Fruit fly (Drosophila melanogaster) whole organism, embryonic: ENCODE results near the gene CG12081.

Experiments
- BEAF-32 ChIP-seq: fragments of 200-800 bp; sonication (Bioruptor generic); optimal IDR thresholded peaks from 3 replicates; lab custom pipeline; 2017; ENCODE audit warnings: missing biosample characterization, missing genetic modification characterization, mild to moderate bottlenecking, moderate library complexity, missing genetic modification reagents
- Bteb2 ChIP-seq: fragments of 200-800 bp; sonication (Bioruptor generic); optimal IDR thresholded peaks from 2 replicates; lab custom pipeline; 2016; ENCODE audit warnings: missing biosample characterization, missing genetic modification characterization
- C15 ChIP-seq: fragments of 200-800 bp; sonication (Bioruptor generic); IDR thresholded peaks from 3 replicates; pipeline ENCODE4 v1.3.6; 2022; ENCODE audit warnings: missing biosample characterization, missing genetic modification characterization
- CG10654 ChIP-seq: fragments of 200-800 bp; sonication (Bioruptor generic); optimal IDR thresholded peaks from 2 replicates; lab custom pipeline; 2016; ENCODE audit warnings: missing biosample characterization, missing genetic modification characterization
- CG10979 ChIP-seq: fragments of 200-800 bp; sonication (Bioruptor generic); optimal IDR thresholded peaks from 2 replicates; lab custom pipeline; 2018; ENCODE audit warnings: missing biosample characterization, mild to moderate bottlenecking, missing genetic modification characterization, moderate library complexity
- CG11085 ChIP-seq: fragments of 200-800 bp; sonication (Bioruptor generic); IDR thresholded peaks from 2 replicates; pipeline ENCODE4 v1.3.6; 2022; ENCODE audit warnings: missing biosample characterization, missing genetic modification characterization
- CG11398 ChIP-seq: fragments of 200-800 bp; sonication (Bioruptor generic); optimal IDR thresholded peaks from 2 replicates; lab custom pipeline; 2016; ENCODE audit warnings: missing biosample characterization, missing genetic modification characterization
- CG12236 ChIP-seq: fragments of 200-800 bp; sonication (Bioruptor generic); optimal IDR thresholded peaks from 2 replicates; lab custom pipeline; 2016; ENCODE audit warnings: missing biosample characterization, missing genetic modification characterization
- CG14014 ChIP-seq: fragments of 200-800 bp; sonication (Bioruptor generic); IDR thresholded peaks from 2 replicates; pipeline ENCODE4 v1.3.6; 2022; ENCODE audit warnings: missing biosample characterization, missing genetic modification characterization
- CG14050 ChIP-seq: fragments of 200-800 bp; sonication (Bioruptor generic); IDR thresholded peaks from 3 replicates; pipeline ENCODE4 v1.3.6; 2022; ENCODE audit warnings: missing biosample characterization, missing genetic modification characterization
- CG17568 ChIP-seq: fragments of 200-800 bp; sonication (Bioruptor generic); optimal IDR thresholded peaks from 2 replicates; lab custom pipeline; 2018; ENCODE audit warnings: missing biosample characterization, mild to moderate bottlenecking, missing genetic modification characterization, moderate library complexity
- CG17612 ChIP-seq: fragments of 200-800 bp; sonication (Bioruptor generic); IDR thresholded peaks from 2 replicates; pipeline ENCODE4 v1.3.6; 2022; ENCODE audit warnings: missing biosample characterization, missing genetic modification characterization
- CG18011 ChIP-seq: fragments of 200-800 bp; sonication (Bioruptor generic); optimal IDR thresholded peaks from 2 replicates; lab custom pipeline; 2017; ENCODE audit warnings: missing biosample characterization, missing genetic modification characterization, mild to moderate bottlenecking, moderate library complexity, missing genotype
- CG31388 ChIP-seq: fragments of 200-800 bp; sonication (Bioruptor generic); optimal IDR thresholded peaks from 2 replicates; lab custom pipeline; 2016; ENCODE audit warnings: missing biosample characterization, missing genetic modification characterization
- CG32767 ChIP-seq: fragments of 200-800 bp; sonication (Bioruptor generic); IDR thresholded peaks from 2 replicates; pipeline ENCODE4 v1.3.6; 2022; ENCODE audit warnings: missing biosample characterization, missing genetic modification characterization
- CG34422 ChIP-seq: fragments of 200-800 bp; sonication (Bioruptor generic); IDR thresholded peaks from 3 replicates; pipeline ENCODE4 v1.3.6; 2022; ENCODE audit warnings: missing biosample characterization, missing genetic modification characterization
- CG4282 ChIP-seq: fragments of 200-800 bp; sonication (Bioruptor generic); optimal IDR thresholded peaks from 2 replicates; lab custom pipeline; 2016; ENCODE audit warnings: missing biosample characterization, missing genetic modification characterization
- CG6683 ChIP-seq: fragments of 200-800 bp; sonication (Bioruptor generic); optimal IDR thresholded peaks from 2 replicates; lab custom pipeline; 2017; ENCODE audit warnings: missing biosample characterization, mild to moderate bottlenecking, missing genetic modification characterization, missing genetic modification reagents
- CG9437 ChIP-seq: fragments of 200-800 bp; sonication (Bioruptor generic); optimal IDR thresholded peaks from 2 replicates; lab custom pipeline; 2018; ENCODE audit warnings: missing biosample characterization, mild to moderate bottlenecking, missing genetic modification characterization
- CG9876 ChIP-seq: fragments of 200-800 bp; sonication (Bioruptor generic); optimal IDR thresholded peaks from 2 replicates; lab custom pipeline; 2016; ENCODE audit warnings: missing biosample characterization, missing genetic modification characterization
- Deaf1 ChIP-seq: fragments of 200-800 bp; optimal IDR thresholded peaks from 3 replicates; lab custom pipeline; 2019; ENCODE audit warnings: missing biosample characterization, mild to moderate bottlenecking, missing genetic modification characterization, moderate library complexity
- Dek ChIP-seq: fragments of 200-800 bp; sonication (Bioruptor generic); optimal IDR thresholded peaks from 3 replicates; lab custom pipeline; 2019; ENCODE audit warnings: missing biosample characterization, mild to moderate bottlenecking, missing genetic modification characterization, moderate library complexity
- Dip3 ChIP-seq: fragments of 200-800 bp; sonication (Bioruptor generic); optimal IDR thresholded peaks from 3 replicates; lab custom pipeline; 2016; ENCODE audit warnings: missing biosample characterization, missing genetic modification characterization
- Eip74EF ChIP-seq, 2 experiments: fragments of 200-800 bp in 1 of 2; fragments of >200 bp in 1 of 2; sonication (Bioruptor generic) in 1 of 2; optimal IDR thresholded peaks; 2 replicates each; lab custom pipeline; 2017 to 2019; ENCODE audit warnings: missing biosample characterization in 2 of 2, missing genetic modification characterization in 2 of 2, mild to moderate bottlenecking in 1 of 2, moderate library complexity in 1 of 2
- Ets97D ChIP-seq: fragments of 200-800 bp; sonication (Bioruptor generic); optimal IDR thresholded peaks from 3 replicates; lab custom pipeline; 2016; ENCODE audit warnings: missing biosample characterization, missing genetic modification characterization
- HLH54F ChIP-seq: fragments of 200-800 bp; sonication (Bioruptor generic); optimal IDR thresholded peaks from 3 replicates; lab custom pipeline; 2016; ENCODE audit warnings: missing biosample characterization, missing genetic modification characterization
- Meics ChIP-seq: fragments of 200-800 bp; sonication (Bioruptor generic); optimal IDR thresholded peaks from 2 replicates; lab custom pipeline; 2017; ENCODE audit warnings: missing biosample characterization, mild to moderate bottlenecking, missing genetic modification characterization
- Mes4 ChIP-seq: fragments of 200-800 bp; sonication (Bioruptor generic); optimal IDR thresholded peaks from 2 replicates; lab custom pipeline; 2016; ENCODE audit warnings: missing biosample characterization, missing genetic modification characterization
- NC2β ChIP-seq: fragments of 200-800 bp; sonication (Bioruptor generic); optimal IDR thresholded peaks from 2 replicates; lab custom pipeline; 2016; ENCODE audit warnings: missing biosample characterization, missing genetic modification characterization
- Nf-YB ChIP-seq: fragments of 200-800 bp; sonication (Bioruptor generic); optimal IDR thresholded peaks from 3 replicates; lab custom pipeline; 2019; ENCODE audit warnings: missing biosample characterization, mild to moderate bottlenecking, missing genetic modification characterization, moderate library complexity
- Nf-YC ChIP-seq: fragments of 200-800 bp; optimal IDR thresholded peaks from 3 replicates; lab custom pipeline; 2019; ENCODE audit warnings: missing biosample characterization, mild to moderate bottlenecking, missing genetic modification characterization, moderate library complexity
- Optix ChIP-seq: fragments of 200-800 bp; sonication (Bioruptor generic); IDR thresholded peaks from 3 replicates; pipeline ENCODE4 v1.3.6; 2022; ENCODE audit warnings: missing biosample characterization, missing genetic modification characterization
- Six4 ChIP-seq: fragments of 200-800 bp; sonication (Bioruptor generic); optimal IDR thresholded peaks from 2 replicates; lab custom pipeline; 2016; ENCODE audit warnings: missing biosample characterization, missing genetic modification characterization
- al ChIP-seq: fragments of 200-800 bp; sonication (Bioruptor generic); IDR thresholded peaks from 2 replicates; pipeline ENCODE4 v1.3.6; 2022; ENCODE audit warnings: missing biosample characterization, missing genetic modification characterization
- aop ChIP-seq: fragments of 200-800 bp; sonication (Bioruptor generic); IDR thresholded peaks from 2 replicates; pipeline ENCODE4 v1.3.6; 2022; ENCODE audit warnings: missing biosample characterization, missing genetic modification characterization
- ap ChIP-seq: fragments of 200-800 bp; sonication (Bioruptor generic); IDR thresholded peaks from 2 replicates; pipeline ENCODE4 v1.3.6; 2022; ENCODE audit warnings: missing biosample characterization, missing genetic modification characterization
- bab2 ChIP-seq: fragments of 200-800 bp; sonication (Bioruptor generic); optimal IDR thresholded peaks from 2 replicates; lab custom pipeline; 2016; ENCODE audit warnings: missing biosample characterization, missing genetic modification characterization
- bigmax ChIP-seq: fragments of 200-800 bp; sonication (Bioruptor generic); optimal IDR thresholded peaks from 2 replicates; lab custom pipeline; 2018; ENCODE audit warnings: missing biosample characterization, mild to moderate bottlenecking, missing genetic modification characterization
- bsh ChIP-seq, 2 experiments: fragments of 200-800 bp; sonication (Bioruptor generic); optimal IDR thresholded peaks; 2 replicates each; lab custom pipeline; 2017 to 2018; ENCODE audit warnings: mild to moderate bottlenecking in 2 of 2, missing biosample characterization in 2 of 2, missing genetic modification characterization in 2 of 2, moderate library complexity in 1 of 2
- crc ChIP-seq: fragments of 200-800 bp; sonication (Bioruptor generic); optimal IDR thresholded peaks from 2 replicates; lab custom pipeline; 2016; ENCODE audit warnings: missing biosample characterization, missing genetic modification characterization
- crol ChIP-seq: fragments of 200-800 bp; sonication (Bioruptor generic); IDR thresholded peaks from 2 replicates; pipeline ENCODE4 v1.3.6; 2022; ENCODE audit warnings: missing biosample characterization, missing genetic modification characterization
- disco-r ChIP-seq: fragments of 200-800 bp; sonication (Bioruptor generic); optimal IDR thresholded peaks from 2 replicates; lab custom pipeline; 2016; ENCODE audit warnings: missing biosample characterization, missing genetic modification characterization
- fd3F ChIP-seq: fragments of 200-800 bp; sonication (Bioruptor generic); optimal IDR thresholded peaks from 2 replicates; lab custom pipeline; 2018; ENCODE audit warnings: missing biosample characterization, mild to moderate bottlenecking, missing genetic modification characterization, moderate library complexity
- gt ChIP-seq: fragments of 200-800 bp; sonication (Bioruptor generic); IDR thresholded peaks from 2 replicates; pipeline ENCODE4 v1.3.6; 2022; ENCODE audit warnings: missing biosample characterization, missing genetic modification characterization
- mam ChIP-seq: fragments of 200-800 bp; sonication (Bioruptor generic); optimal IDR thresholded peaks from 3 replicates; lab custom pipeline; 2016; ENCODE audit warnings: missing biosample characterization, missing genetic modification characterization
- nerfin-2 ChIP-seq: fragments of 200-800 bp; sonication (Bioruptor generic); IDR thresholded peaks from 2 replicates; pipeline ENCODE4 v1.3.6; 2022; ENCODE audit warnings: missing biosample characterization, missing genetic modification characterization; ENCODE audit not compliant: partially characterized antibody
- row ChIP-seq: fragments of 200-800 bp; sonication (Bioruptor generic); IDR thresholded peaks from 3 replicates; pipeline ENCODE4 v1.3.6; 2022; ENCODE audit warnings: missing biosample characterization, missing genetic modification characterization
- so ChIP-seq: fragments of 200-800 bp; sonication (Bioruptor generic); IDR thresholded peaks from 3 replicates; pipeline ENCODE4 v1.3.6; 2022; ENCODE audit warnings: missing biosample characterization, missing genetic modification characterization
- toy ChIP-seq: fragments of 200-800 bp; sonication (Bioruptor generic); IDR thresholded peaks from 2 replicates; pipeline ENCODE4 v1.3.6; 2022; ENCODE audit warnings: missing biosample characterization, missing genetic modification characterization
- zen ChIP-seq: fragments of 200-800 bp; sonication (Bioruptor generic); optimal IDR thresholded peaks from 3 replicates; lab custom pipeline; 2018; ENCODE audit warnings: missing biosample characterization, mild to moderate bottlenecking, missing genetic modification characterization, moderate library complexity
- zfh1 ChIP-seq: fragments of 200-800 bp; sonication (Bioruptor generic); IDR thresholded peaks from 3 replicates; pipeline ENCODE4 v1.3.6; 2022; ENCODE audit warnings: missing biosample characterization, missing genetic modification characterization

CG12081 gene

dm6 chrX:8627171-8627570 is 38.6 kb downstream of the CG12081 start (continued):
- TF ChIP-seq gt (0 out of 2 replicates have a peak, but pooled peaks have one; percentile 22), crol (no peak), CG14050 (GFP tag; lab: Robert Waterston, UW) (no peak), CG31388 (GFP tag; lab: Kevin White, UChicago) (no peak), fd3F (no peak), Dek (no peak), Optix (GFP tag; lab: Robert Waterston, UW) (0 out of 3 replicates have a peak, but pooled peaks have one; percentile 66), CG17612 (0 out of 2 replicates have a peak, but pooled peaks have one; percentile 33), CG18011 (GFP tag; lab: Kevin White, UChicago) (no peak), nerfin-2 (GFP tag; lab: Robert Waterston, UW) (no peak), CG4282 (no peak), CG6683 (GFP tag; lab: Kevin White, UChicago) (no peak), row (GFP tag; lab: Robert Waterston, UW) (peak; percentile 77), CG9437 (GFP tag; lab: Kevin White, UChicago) (peak; percentile 6), CG12236 (GFP tag; lab: Kevin White, UChicago) (peak; percentile 18), disco-r (GFP tag; lab: Kevin White, UChicago) (no peak), Ets97D (peak; percentile 22), HLH54F (GFP tag; lab: Kevin White, UChicago) (no peak), Dip3 (GFP tag; lab: Kevin White, UChicago) (no peak), bigmax (GFP tag; lab: Kevin White, UChicago) (no peak), bab2 (GFP tag; lab: Kevin White, UChicago) (peak; percentile 87), crc (peak; percentile 43), toy (GFP tag; lab: Robert Waterston, UW) (no peak), al (GFP tag; lab: Robert Waterston, UW) (no peak), so (0 out of 3 replicates have a peak, but pooled peaks have one; percentile 60), BEAF-32 (GFP tag; lab: Kevin White, UChicago) (no peak), zfh1 (GFP tag; lab: Robert Waterston, UW) (peak; percentile 91), Meics (GFP tag; lab: Kevin White, UChicago) (no peak), CG9876 (GFP tag; lab: Kevin White, UChicago) (peak; percentile 47), ap (GFP tag; lab: Robert Waterston, UW) (peak; percentile 42; the same call in 1 of the 2 replicates), Mes4 (GFP tag; lab: Kevin White, UChicago) (peak; percentile 73), aop (GFP tag; lab: Robert Waterston, UW) (no peak), Six4 (GFP tag; lab: Kevin White, UChicago) (peak; percentile 18), CG10654 (GFP tag; lab: Kevin White, UChicago) (peak; percentile 29), NC2β (GFP tag; lab: Kevin White, UChicago) (peak; percentile 72), bsh (GFP tag; optimal IDR thresholded peaks at IDR 0.05; lab: Kevin White, UChicago) (peak in 1 of 2 experiments; percentile 92), CG17568 (no peak), CG11398 (GFP tag; lab: Kevin White, UChicago) (peak; percentile 58), CG32767 (GFP tag; lab: Robert Waterston, UW) (no peak), Nf-YC (tag; lab: Kevin White, UChicago) (peak; percentile 14), Nf-YB (peak; percentile 64), C15 (no peak), Eip74EF (GFP tag; optimal IDR thresholded peaks at IDR 0.05; lab: Kevin White, UChicago) (no peak), Deaf1 (tag; lab: Kevin White, UChicago) (peak; percentile 34), mam (GFP tag; lab: Kevin White, UChicago) (peak; percentile 54), Bteb2 (GFP tag; lab: Kevin White, UChicago) (no peak), CG14014 (GFP tag; lab: Robert Waterston, UW) (no peak), CG34422 (GFP tag; lab: Robert Waterston, UW) (peak; percentile 68; the same call in 1 of the 3 replicates), CG10979 (peak; percentile 88), zen (peak; percentile 64), CG11085 (no peak)
